Fruit fly (Drosophila melanogaster): Measurements from ENCODE around the gene Acp32CD.

Acp32CD gene

DNA sequence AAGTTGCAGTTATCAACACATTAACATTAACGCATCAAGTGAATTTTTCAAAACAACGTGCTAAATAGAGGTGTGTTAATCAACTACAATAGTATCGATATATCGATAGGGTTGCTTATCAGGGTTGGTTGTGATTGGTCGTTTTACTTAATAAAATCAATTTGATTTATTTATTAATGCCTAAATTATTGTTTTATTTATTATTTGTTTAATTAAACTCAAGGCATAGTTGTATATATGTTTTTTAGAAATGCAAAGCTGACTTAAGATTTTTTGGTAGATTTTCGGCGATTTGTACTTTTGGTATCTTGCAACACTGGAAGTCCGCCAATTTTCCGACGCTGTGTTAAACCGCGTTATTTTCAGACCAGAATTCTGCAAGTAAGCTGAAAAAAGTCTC lies 4.4 kb upstream of the Acp32CD start, which contains the start of the genes Art8 and dUTPase:
Art8 (minus strand) TSS at position 88 of the 400 bp plus-strand sequence.
dUTPase (plus strand) TSS at position 314 of the 400 bp plus-strand sequence.
- TF ChIP-seq CG11617 (GFP tag; optimal IDR thresholded peaks at IDR 0.05), result peak; percentile 69
- TF ChIP-seq Crg-1 (GFP tag; optimal IDR thresholded peaks at IDR 0.05), result peak; percentile 61
- peak; percentile 91 for TF ChIP-seq CG14711 (tag; optimal IDR thresholded peaks at IDR 0.05)
- peak; percentile 68 for TF ChIP-seq CG33017 (tag; optimal IDR thresholded peaks at IDR 0.05)
- TF ChIP-seq bab1 (GFP tag; optimal IDR thresholded peaks at IDR 0.05), result peak; percentile 86
- peak; percentile 64 for TF ChIP-seq toe (GFP tag; optimal IDR thresholded peaks at IDR 0.05)
- peak; percentile 81 for TF ChIP-seq CG7101 (tag; optimal IDR thresholded peaks at IDR 0.05)
- peak; percentile 66 for TF ChIP-seq tj (GFP tag; optimal IDR thresholded peaks at IDR 0.05)
- peak; percentile 51 for TF ChIP-seq CG1620 (GFP tag; optimal IDR thresholded peaks at IDR 0.05)
- TF ChIP-seq Mnt (GFP tag; optimal IDR thresholded peaks at IDR 0.05), result peak; percentile 84
- TF ChIP-seq Clk (GFP tag; optimal IDR thresholded peaks at IDR 0.05), result peak; percentile 34
- TF ChIP-seq pad (GFP tag; optimal IDR thresholded peaks at IDR 0.05), result peak; percentile 42
- TF ChIP-seq CG5204 (GFP tag; optimal IDR thresholded peaks at IDR 0.05), result no peak
- no peak for TF ChIP-seq kay (GFP tag; ENCODE audit: borderline replicate concordance)
- TF ChIP-seq cic (GFP tag; optimal IDR thresholded peaks at IDR 0.05), result no peak
- TF ChIP-seq cnc (optimal IDR thresholded peaks at IDR 0.05), result no peak
- peak; percentile 39 for TF ChIP-seq ovo (GFP tag; optimal IDR thresholded peaks at IDR 0.05)
- TF ChIP-seq CG7045 (GFP tag; optimal IDR thresholded peaks at IDR 0.05), result peak; percentile 52
- TF ChIP-seq Hr96 (GFP tag; optimal IDR thresholded peaks at IDR 0.05), result no peak
- TF ChIP-seq CG12768 (GFP tag; optimal IDR thresholded peaks at IDR 0.05), result peak; percentile 15

DNA sequence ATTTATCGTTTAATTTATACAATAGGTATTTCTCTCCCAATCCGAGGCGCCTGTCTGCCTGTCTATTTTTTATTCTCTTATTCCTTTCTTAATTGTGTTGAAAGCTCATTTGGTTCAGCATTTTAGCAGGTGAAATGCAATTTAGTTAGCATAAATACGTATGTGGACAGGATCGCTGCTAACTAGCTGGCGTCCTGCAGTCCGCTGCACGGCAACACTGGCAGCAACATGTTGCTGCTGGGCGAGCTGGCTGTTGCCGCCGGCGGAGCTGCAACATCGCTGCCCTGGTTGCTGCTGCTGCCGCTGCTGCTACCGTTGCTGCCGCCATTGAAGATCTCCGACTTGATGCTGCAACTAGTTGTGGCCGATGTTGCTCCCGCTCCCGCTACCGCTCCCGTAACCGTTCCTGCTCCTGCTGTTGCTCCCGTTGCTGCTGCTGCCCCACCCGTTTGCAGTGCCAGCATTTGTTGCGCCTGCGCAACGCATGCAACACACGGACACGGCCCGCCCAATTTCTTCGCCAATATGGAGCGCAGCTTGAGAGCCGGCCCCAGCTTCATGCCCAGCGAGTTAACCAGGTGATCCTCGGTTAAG lies 1.3 kb upstream of the Acp32CD start:
- TF ChIP-seq bab1 (GFP tag; optimal IDR thresholded peaks at IDR 0.05) (no peak), CG11617 (GFP tag; optimal IDR thresholded peaks at IDR 0.05) (no peak), pad (GFP tag; optimal IDR thresholded peaks at IDR 0.05) (no peak), tj (GFP tag; optimal IDR thresholded peaks at IDR 0.05) (no peak), toe (GFP tag; optimal IDR thresholded peaks at IDR 0.05) (no peak), CG1620 (GFP tag; optimal IDR thresholded peaks at IDR 0.05) (no peak), cnc (optimal IDR thresholded peaks at IDR 0.05) (no peak), ovo (GFP tag; optimal IDR thresholded peaks at IDR 0.05) (no peak), cic (GFP tag; optimal IDR thresholded peaks at IDR 0.05) (no peak), CG7045 (GFP tag; optimal IDR thresholded peaks at IDR 0.05) (no peak), Hr96 (GFP tag; optimal IDR thresholded peaks at IDR 0.05) (no peak), Clk (GFP tag; optimal IDR thresholded peaks at IDR 0.05) (no peak), CG14711 (tag; optimal IDR thresholded peaks at IDR 0.05) (no peak), kay (GFP tag; ENCODE audit: borderline replicate concordance) (no peak), Mnt (GFP tag; optimal IDR thresholded peaks at IDR 0.05) (no peak), CG33017 (tag; optimal IDR thresholded peaks at IDR 0.05) (no peak), CG7101 (tag; optimal IDR thresholded peaks at IDR 0.05) (no peak)

dm6 chr2L:11014671-11015070 lies 749 bp upstream of the Acp32CD start:
- no peak for TF ChIP-seq CG7045 (GFP tag; optimal IDR thresholded peaks at IDR 0.05)
- no peak for TF ChIP-seq CG7101 (tag; optimal IDR thresholded peaks at IDR 0.05)
- TF ChIP-seq ovo (GFP tag; optimal IDR thresholded peaks at IDR 0.05), result no peak
- no peak for TF ChIP-seq pad (GFP tag; optimal IDR thresholded peaks at IDR 0.05)
- no peak for TF ChIP-seq Mnt (GFP tag; optimal IDR thresholded peaks at IDR 0.05)
- no peak for TF ChIP-seq CG1620 (GFP tag; optimal IDR thresholded peaks at IDR 0.05)
- TF ChIP-seq CG14711 (tag; optimal IDR thresholded peaks at IDR 0.05), result no peak
- TF ChIP-seq CG12768 (GFP tag; optimal IDR thresholded peaks at IDR 0.05), result no peak
- no peak for TF ChIP-seq Clk (GFP tag; optimal IDR thresholded peaks at IDR 0.05)
- no peak for TF ChIP-seq kay (GFP tag; ENCODE audit: borderline replicate concordance)
- TF ChIP-seq cic (GFP tag; optimal IDR thresholded peaks at IDR 0.05), result no peak
- TF ChIP-seq CG11617 (GFP tag; optimal IDR thresholded peaks at IDR 0.05), result no peak
- no peak for TF ChIP-seq cnc (optimal IDR thresholded peaks at IDR 0.05)

dm6 chr2L:11016695-11017094 lies 1.3 kb downstream of the Acp32CD start, which contains the start of gene CG14913:
Gene CG14913, plus strand, starts transcription at chr2L:11016995.
- TF ChIP-seq tj (GFP tag; optimal IDR thresholded peaks at IDR 0.05) (no peak), Crg-1 (GFP tag; optimal IDR thresholded peaks at IDR 0.05) (no peak), toe (GFP tag; optimal IDR thresholded peaks at IDR 0.05) (no peak), kay (GFP tag; ENCODE audit: borderline replicate concordance) (no peak), CG1620 (GFP tag; optimal IDR thresholded peaks at IDR 0.05) (no peak), CG5204 (GFP tag; optimal IDR thresholded peaks at IDR 0.05) (no peak), CG11617 (GFP tag; optimal IDR thresholded peaks at IDR 0.05) (no peak), cnc (optimal IDR thresholded peaks at IDR 0.05) (no peak), CG7045 (GFP tag; optimal IDR thresholded peaks at IDR 0.05) (no peak), Clk (GFP tag; optimal IDR thresholded peaks at IDR 0.05) (no peak), CG12768 (GFP tag; optimal IDR thresholded peaks at IDR 0.05) (no peak), pad (GFP tag; optimal IDR thresholded peaks at IDR 0.05) (no peak), cic (GFP tag; optimal IDR thresholded peaks at IDR 0.05) (no peak)

- TF ChIP-seq CG7101 (tag; optimal IDR thresholded peaks at IDR 0.05), result no peak
- no peak for TF ChIP-seq Crg-1 (GFP tag; optimal IDR thresholded peaks at IDR 0.05)
- no peak for TF ChIP-seq CG14711 (tag; optimal IDR thresholded peaks at IDR 0.05)
- TF ChIP-seq CG5204 (GFP tag; optimal IDR thresholded peaks at IDR 0.05), result no peak
- TF ChIP-seq tj (GFP tag; optimal IDR thresholded peaks at IDR 0.05), result no peak
- no peak for TF ChIP-seq cnc (optimal IDR thresholded peaks at IDR 0.05)
- no peak for TF ChIP-seq CG1620 (GFP tag; optimal IDR thresholded peaks at IDR 0.05)
- no peak for TF ChIP-seq ovo (GFP tag; optimal IDR thresholded peaks at IDR 0.05)
Observed at dm6 chr2L:11021606-11022005, 6.2 kb downstream of the Acp32CD start.

- no peak for TF ChIP-seq Clk (GFP tag; optimal IDR thresholded peaks at IDR 0.05)
- TF ChIP-seq Hr96 (GFP tag; optimal IDR thresholded peaks at IDR 0.05), result no peak
- TF ChIP-seq cnc (optimal IDR thresholded peaks at IDR 0.05), result no peak
- no peak for TF ChIP-seq CG7045 (GFP tag; optimal IDR thresholded peaks at IDR 0.05)
- no peak for TF ChIP-seq CG12768 (GFP tag; optimal IDR thresholded peaks at IDR 0.05)
- no peak for TF ChIP-seq CG1620 (GFP tag; optimal IDR thresholded peaks at IDR 0.05)
- no peak for TF ChIP-seq Mnt (GFP tag; optimal IDR thresholded peaks at IDR 0.05)
- TF ChIP-seq cic (GFP tag; optimal IDR thresholded peaks at IDR 0.05), result no peak
- no peak for TF ChIP-seq CG11617 (GFP tag; optimal IDR thresholded peaks at IDR 0.05)
- TF ChIP-seq bab1 (GFP tag; optimal IDR thresholded peaks at IDR 0.05), result no peak
Observed at dm6 chr2L:11022804-11023203, 7.4 kb downstream of the Acp32CD start.

Measured in whole organism, adult.